Worm (Caenorhabditis elegans) whole organism, L4 larva: ENCODE data around the gene C49A9.2.

Experiments used
- aly-2 ChIP-seq: sonication (generic microtip); optimal IDR thresholded peaks from 2 replicates; lab custom pipeline; 2018; ENCODE audit warnings: missing biosample characterization, missing genetic modification characterization
- ceh-28 ChIP-seq: fragments of 150-350 bp; optimal IDR thresholded peaks from 2 replicates; lab custom pipeline; 2014; ENCODE audit warnings: missing biosample characterization, missing genetic modification reagents, missing genetic modification characterization
- ceh-32 ChIP-seq: sonication (generic microtip); optimal IDR thresholded peaks from 2 replicates; lab custom pipeline; 2016; ENCODE audit warnings: mild to moderate bottlenecking, missing genetic modification characterization, missing compliant biosample characterization; ENCODE audit not compliant: poor library complexity
- ceh-82 ChIP-seq: sonication (generic microtip); optimal IDR thresholded peaks from 2 replicates; lab custom pipeline; 2017; ENCODE audit warnings: missing biosample characterization, missing genetic modification characterization
- dmd-9 ChIP-seq: fragments of 200-800 bp; sonication (Bioruptor generic); IDR thresholded peaks from 2 replicates; pipeline ENCODE4 v1.3.6; 2022; ENCODE audit warnings: missing genetic modification reagents, missing genetic modification characterization, missing compliant biosample characterization
- fkh-10 ChIP-seq: fragments of 150-350 bp; optimal IDR thresholded peaks from 2 replicates; lab custom pipeline; 2014; ENCODE audit warnings: missing biosample characterization, missing genetic modification reagents, missing genetic modification characterization
- lin-38 ChIP-seq: fragments of 200-800 bp; sonication (Bioruptor generic); IDR thresholded peaks from 2 replicates; pipeline ENCODE4 v1.3.6; 2022; ENCODE audit warnings: missing genetic modification reagents, missing genetic modification characterization, missing compliant biosample characterization
- lin-39 ChIP-seq: fragments of 150-350 bp; optimal IDR thresholded peaks from 2 replicates; lab custom pipeline; 2014; ENCODE audit warnings: missing biosample characterization, missing genetic modification reagents, missing genetic modification characterization
- php-3 ChIP-seq: fragments of 200-800 bp; sonication (Bioruptor generic); IDR thresholded peaks from 2 replicates; pipeline ENCODE4 v1.3.6; 2022; ENCODE audit warnings: missing genetic modification reagents, missing genetic modification characterization, missing compliant biosample characterization
- saeg-2 ChIP-seq: fragments of 200-800 bp; sonication (Bioruptor generic); IDR thresholded peaks from 2 replicates; pipeline ENCODE4 v1.3.6; 2022; ENCODE audit warnings: missing genetic modification reagents, missing genetic modification characterization, missing compliant biosample characterization
- spr-1 ChIP-seq: sonication (generic microtip); optimal IDR thresholded peaks from 2 replicates; lab custom pipeline; 2016; ENCODE audit warnings: mild to moderate bottlenecking, missing genetic modification characterization, missing compliant biosample characterization
- unc-62 ChIP-seq, 3 experiments: fragments of 150-350 bp in 1 of 3; sonication (generic microtip); optimal IDR thresholded peaks in 2 of 3; peaks in 1 of 3; 1 replicate in 1 of 3; 2 replicates in 2 of 3; lab custom pipeline; 2014 to 2017; ENCODE audit warnings: missing biosample characterization in 3 of 3, missing genetic modification characterization in 3 of 3, missing genetic modification reagents in 3 of 3, missing genotype in 1 of 3
- ztf-7 ChIP-seq: fragments of 150-350 bp; optimal IDR thresholded peaks from 2 replicates; lab custom pipeline; 2014; ENCODE audit warnings: missing biosample characterization, missing genetic modification characterization

DNA sequence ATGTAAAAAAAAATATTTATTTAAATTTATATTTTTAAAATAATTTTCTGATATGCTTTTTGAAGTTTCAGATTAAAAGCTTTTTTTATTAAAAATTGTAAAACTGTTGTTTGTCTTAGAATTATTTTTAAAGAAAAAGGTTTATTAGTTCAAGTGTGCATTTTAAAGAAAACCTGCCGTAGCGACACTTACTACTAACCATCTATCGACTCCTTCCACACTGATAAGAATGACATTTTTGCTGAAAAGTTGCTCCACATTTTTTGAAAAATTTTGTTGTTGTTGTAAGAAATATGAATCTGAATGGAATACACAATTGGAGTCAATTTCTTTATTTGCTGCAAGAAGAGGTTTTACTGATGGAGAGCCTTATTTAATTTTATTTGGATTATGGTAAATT lies 2.7 kb downstream of the C49A9.2 start, which contains the start of gene C49A9.1:
- TF ChIP-seq saeg-2 (GFP tag; lab: Robert Waterston, UW) (no peak), lin-39 (tag; lab: Kevin White, UChicago) (no peak), ceh-32 (no peak), fkh-10 (no peak), lin-38 (GFP tag; lab: Robert Waterston, UW) (no peak), aly-2 (no peak), unc-62 (GFP tag; optimal IDR thresholded peaks at IDR 0.05 in 1 of 2; lab: Kevin White, UChicago) (no peak), unc-62 (tag; optimal IDR thresholded peaks at IDR 0.05; lab: Kevin White, UChicago) (no peak), spr-1 (tag; lab: Kevin White, UChicago) (no peak), ceh-82 (tag; lab: Kevin White, UChicago) (no peak), php-3 (GFP tag; lab: Robert Waterston, UW) (no peak), ceh-28 (no peak), ztf-7 (tag; lab: Kevin White, UChicago) (no peak), dmd-9 (GFP tag; lab: Robert Waterston, UW) (no peak)
